Fruit fly (Drosophila melanogaster) whole organism, prepupa: ENCODE measurements around the gene CG31075.

Source experiments
- Blimp-1 ChIP-seq: fragments of 200-800 bp; sonication (Bioruptor generic); optimal IDR thresholded peaks from 3 replicates; lab custom pipeline; 2017; ENCODE audit warnings: missing biosample characterization, missing genetic modification characterization, mild to moderate bottlenecking, moderate library complexity, missing genetic modification reagents
- CG10631 ChIP-seq: fragments of 200-800 bp; sonication (Bioruptor generic); optimal IDR thresholded peaks from 2 replicates; lab custom pipeline; 2016; ENCODE audit warnings: missing biosample characterization, missing genetic modification characterization
- CG11294 ChIP-seq: fragments of 200-800 bp; sonication (Bioruptor generic); IDR thresholded peaks from 2 replicates; pipeline ENCODE4 v1.3.6; 2022; ENCODE audit warnings: missing biosample characterization, missing genetic modification characterization
- CG11762 ChIP-seq: fragments of 200-800 bp; sonication (Bioruptor generic); optimal IDR thresholded peaks from 3 replicates; lab custom pipeline; 2016; ENCODE audit warnings: missing biosample characterization, missing genetic modification characterization; ENCODE audit not compliant: insufficient read depth
- CG11902 ChIP-seq: fragments of 200-800 bp; sonication (Bioruptor generic); optimal IDR thresholded peaks from 3 replicates; lab custom pipeline; 2016; ENCODE audit warnings: missing biosample characterization, missing genetic modification characterization
- CG15336 ChIP-seq: fragments of 200-800 bp; sonication (Bioruptor generic); IDR thresholded peaks from 2 replicates; pipeline ENCODE4 v1.3.6; 2022; ENCODE audit warnings: missing biosample characterization, missing genetic modification characterization
- CG31627 ChIP-seq: fragments of 200-800 bp; sonication (Bioruptor generic); optimal IDR thresholded peaks from 3 replicates; lab custom pipeline; 2016; ENCODE audit warnings: missing biosample characterization, missing genetic modification characterization
- CG32006 ChIP-seq: fragments of 200-800 bp; sonication (Bioruptor generic); optimal IDR thresholded peaks from 3 replicates; lab custom pipeline; 2017; ENCODE audit warnings: missing biosample characterization, mild to moderate bottlenecking, missing genetic modification characterization
- CG3919 ChIP-seq: fragments of 200-800 bp; sonication (Bioruptor generic); optimal IDR thresholded peaks from 3 replicates; lab custom pipeline; 2016; ENCODE audit warnings: missing biosample characterization, missing genetic modification characterization
- CG6808 ChIP-seq: fragments of 200-800 bp; sonication (Bioruptor generic); optimal IDR thresholded peaks from 3 replicates; lab custom pipeline; 2017; ENCODE audit warnings: missing biosample characterization, missing genetic modification characterization, mild to moderate bottlenecking, moderate library complexity, missing genetic modification reagents
- CG6854 ChIP-seq: fragments of 200-800 bp; sonication (Bioruptor generic); optimal IDR thresholded peaks from 2 replicates; lab custom pipeline; 2017; ENCODE audit warnings: missing biosample characterization, mild to moderate bottlenecking, missing genetic modification characterization
- CG7368 ChIP-seq: fragments of 200-800 bp; sonication (Bioruptor generic); optimal IDR thresholded peaks from 3 replicates; lab custom pipeline; 2016; ENCODE audit warnings: missing biosample characterization, missing genetic modification characterization
- CG9139 ChIP-seq: fragments of 200-800 bp; sonication (Bioruptor generic); optimal IDR thresholded peaks from 3 replicates; lab custom pipeline; 2017; ENCODE audit warnings: missing biosample characterization, mild to moderate bottlenecking, missing genetic modification characterization
- Eip75B ChIP-seq: fragments of 200-800 bp; sonication (Bioruptor generic); optimal IDR thresholded peaks from 3 replicates; lab custom pipeline; 2016; ENCODE audit warnings: missing biosample characterization, missing genetic modification characterization
- Eip78C ChIP-seq: fragments of 200-800 bp; sonication (Bioruptor generic); peaks from one replicate; lab custom pipeline; 2016; ENCODE audit warnings: missing biosample characterization, missing genetic modification characterization
- Ets21C ChIP-seq: fragments of 200-800 bp; sonication (Bioruptor generic); optimal IDR thresholded peaks from 3 replicates; lab custom pipeline; 2016; ENCODE audit warnings: missing biosample characterization, missing genetic modification characterization
- Ets96B ChIP-seq: fragments of 200-800 bp; optimal IDR thresholded peaks from 2 replicates; lab custom pipeline; 2019; ENCODE audit warnings: missing biosample characterization, mild to moderate bottlenecking, missing genetic modification characterization, moderate library complexity
- Hr38 ChIP-seq: sonication (Bioruptor generic); optimal IDR thresholded peaks from 2 replicates; lab custom pipeline; 2016; ENCODE audit warnings: missing biosample characterization, missing genetic modification characterization
- Lpt ChIP-seq: fragments of 200-800 bp; sonication (Bioruptor generic); optimal IDR thresholded peaks from 3 replicates; lab custom pipeline; 2016; ENCODE audit warnings: missing biosample characterization, missing genetic modification characterization
- Met ChIP-seq: fragments of 200-800 bp; sonication (Bioruptor generic); optimal IDR thresholded peaks from 3 replicates; lab custom pipeline; 2016; ENCODE audit warnings: missing biosample characterization, missing genetic modification characterization
- OdsH ChIP-seq: fragments of 200-800 bp; sonication (Bioruptor generic); optimal IDR thresholded peaks from 3 replicates; lab custom pipeline; 2016; ENCODE audit warnings: missing biosample characterization, missing genetic modification characterization
- Sox102F ChIP-seq: fragments of 200-800 bp; sonication (Bioruptor generic); optimal IDR thresholded peaks from 2 replicates; lab custom pipeline; 2016; ENCODE audit warnings: missing biosample characterization, mild to moderate bottlenecking, missing genetic modification characterization
- Sox15 ChIP-seq: fragments of 200-800 bp; sonication (Bioruptor generic); optimal IDR thresholded peaks from 3 replicates; lab custom pipeline; 2016; ENCODE audit warnings: missing biosample characterization, missing genetic modification characterization
- achi ChIP-seq: fragments of 200-800 bp; sonication (Bioruptor generic); optimal IDR thresholded peaks from 3 replicates; lab custom pipeline; 2016; ENCODE audit warnings: missing biosample characterization, missing genetic modification characterization
- acj6 ChIP-seq: fragments of 200-800 bp; sonication (Bioruptor generic); optimal IDR thresholded peaks from 3 replicates; lab custom pipeline; 2016; ENCODE audit warnings: missing biosample characterization, missing genetic modification characterization
- dsx ChIP-seq: fragments of 200-800 bp; optimal IDR thresholded peaks from 3 replicates; lab custom pipeline; 2019; ENCODE audit warnings: missing biosample characterization, mild to moderate bottlenecking, missing genetic modification characterization, moderate library complexity; ENCODE audit not compliant: poor library complexity, severe bottlenecking
- eg ChIP-seq: fragments of 200-800 bp; sonication (Bioruptor generic); IDR thresholded peaks from 3 replicates; pipeline ENCODE4 v1.3.6; 2022; ENCODE audit warnings: missing biosample characterization, missing genetic modification characterization
- esn ChIP-seq: fragments of 200-800 bp; sonication (Bioruptor generic); optimal IDR thresholded peaks from 2 replicates; lab custom pipeline; 2016; ENCODE audit warnings: missing biosample characterization, mild to moderate bottlenecking, missing genetic modification characterization, moderate library complexity
- fd59A ChIP-seq: fragments of 200-800 bp; sonication (Bioruptor generic); optimal IDR thresholded peaks from 2 replicates; lab custom pipeline; 2017; ENCODE audit warnings: missing biosample characterization, mild to moderate bottlenecking, missing genetic modification characterization, missing genetic modification reagents
- fd85E ChIP-seq: fragments of 200-800 bp; sonication (Bioruptor generic); optimal IDR thresholded peaks from 3 replicates; lab custom pipeline; 2016; ENCODE audit warnings: missing biosample characterization, missing genetic modification characterization
- lz ChIP-seq: fragments of 200-800 bp; sonication (Bioruptor generic); optimal IDR thresholded peaks from 3 replicates; lab custom pipeline; 2016; ENCODE audit warnings: missing biosample characterization, missing genetic modification characterization
- spab ChIP-seq: fragments of 200-800 bp; sonication (Bioruptor generic); optimal IDR thresholded peaks from 2 replicates; lab custom pipeline; 2017; ENCODE audit warnings: missing biosample characterization, mild to moderate bottlenecking, missing genetic modification characterization, missing genetic modification reagents
- ss ChIP-seq, 2 experiments: fragments of 200-800 bp; sonication (Bioruptor generic); optimal IDR thresholded peaks; 2 replicates in 1 of 2; 3 replicates in 1 of 2; lab custom pipeline; 2017 to 2018; ENCODE audit warnings: mild to moderate bottlenecking in 2 of 2, missing biosample characterization in 2 of 2, missing genetic modification characterization in 2 of 2, moderate library complexity in 1 of 2
- svp ChIP-seq: fragments of 200-800 bp; sonication (Bioruptor generic); peaks from one replicate; lab custom pipeline; 2016; ENCODE audit warnings: missing biosample characterization, missing genetic modification characterization
- topi ChIP-seq: fragments of 200-800 bp; sonication (Bioruptor generic); optimal IDR thresholded peaks from 3 replicates; lab custom pipeline; 2016; ENCODE audit warnings: missing biosample characterization, missing genetic modification characterization

The CG31075 gene

dm6 chr3R:26963747-26964174 is 24.6 kb downstream of the CG31075 start (continued):
- TF ChIP-seq fd85E (GFP tag; lab: Kevin White, UChicago) (peak; percentile 66), CG15336 (GFP tag; lab: Robert Waterston, UW) (peak; percentile 67), CG11294 (GFP tag; lab: Robert Waterston, UW) (peak; percentile 64; the same call in 1 of the 2 replicates), topi (GFP tag; lab: Kevin White, UChicago) (peak; percentile 87), CG11902 (GFP tag; lab: Kevin White, UChicago) (peak; percentile 67), CG32006 (GFP tag; lab: Kevin White, UChicago) (peak; percentile 65), fd59A (peak; percentile 57), CG7368 (GFP tag; lab: Kevin White, UChicago) (peak; percentile 64)
- TF ChIP-seq, all 60 proteins: peak for 54

dm6 chr3R:26960496-26960895 is 27.8 kb downstream of the CG31075 start:
- TF ChIP-seq CG7368 (GFP tag; lab: Kevin White, UChicago) (peak; percentile 8), CG6854 (GFP tag; lab: Kevin White, UChicago) (peak; percentile 50), OdsH (no peak), eg (0 out of 3 replicates have a peak, but pooled peaks have one; percentile 22), CG3919 (GFP tag; lab: Kevin White, UChicago) (no peak)

dm6 chr3R:26958314-26958979 is 29.9 kb downstream of the CG31075 start, which contains the start of gene CG6330:
TSS of gene CG6330 (minus strand) at chr3R:26958491.
- TF ChIP-seq Eip78C (GFP tag; lab: Kevin White, UChicago) (no peak), Hr38 (GFP tag; lab: Kevin White, UChicago) (no peak), CG7368 (GFP tag; lab: Kevin White, UChicago) (no peak), CG11762 (no peak), ss (GFP tag; optimal IDR thresholded peaks at IDR 0.05; lab: Kevin White, UChicago) (no peak), CG6808 (GFP tag; lab: Kevin White, UChicago) (no peak), Eip75B (GFP tag; lab: Kevin White, UChicago) (no peak)

- TF ChIP-seq Hr38 (GFP tag; lab: Kevin White, UChicago) (no peak), Lpt (GFP tag; lab: Kevin White, UChicago) (no peak), svp (GFP tag; lab: Kevin White, UChicago) (peak; percentile 77)
Measured at dm6 chr3R:26957132-26957531, 31.2 kb downstream of the CG31075 start.

- TF ChIP-seq Ets21C (GFP tag; lab: Kevin White, UChicago) (no peak), dsx (no peak), svp (GFP tag; lab: Kevin White, UChicago) (peak; percentile 10), esn (no peak), Eip78C (GFP tag; lab: Kevin White, UChicago) (peak; percentile 21)
Measured at dm6 chr3R:26956376-26957062, 31.8 kb downstream of the CG31075 start.

- TF ChIP-seq Blimp-1 (GFP tag; lab: Kevin White, UChicago) (no peak), CG11762 (no peak), svp (GFP tag; lab: Kevin White, UChicago) (peak; percentile 55)
Measured at dm6 chr3R:26955527-26955926, 32.8 kb downstream of the CG31075 start.

- TF ChIP-seq Sox15 (GFP tag; lab: Kevin White, UChicago) (peak; percentile 82), acj6 (GFP tag; lab: Kevin White, UChicago) (peak; percentile 89), spab (peak; percentile 89), CG11762 (peak; percentile 78), Ets96B (peak; percentile 97), Met (peak; percentile 75), CG9139 (GFP tag; lab: Kevin White, UChicago) (peak; percentile 95), CG6854 (GFP tag; lab: Kevin White, UChicago) (peak; percentile 87), achi (GFP tag; lab: Kevin White, UChicago) (peak; percentile 94), lz (GFP tag; lab: Kevin White, UChicago) (peak; percentile 55), CG7368 (GFP tag; lab: Kevin White, UChicago) (peak; percentile 91), Eip75B (GFP tag; lab: Kevin White, UChicago) (peak; percentile 47), Sox102F (peak; percentile 91), CG32006 (GFP tag; lab: Kevin White, UChicago) (peak; percentile 90), dsx (peak; percentile 95), CG31627 (GFP tag; lab: Kevin White, UChicago) (peak; percentile 63), CG10631 (GFP tag; lab: Kevin White, UChicago) (peak; percentile 90)
Measured at dm6 chr3R:26954020-26954672, 34.2 kb downstream of the CG31075 start.
